Worm (Caenorhabditis elegans) whole organism, young adult: ENCODE data around the gene ubc-21.

ENCODE experiments used
- B0261.1 ChIP-seq: sonication (generic microtip); optimal IDR thresholded peaks from 2 replicates; lab custom pipeline; 2016; ENCODE audit warnings: mild to moderate bottlenecking, missing genetic modification characterization, moderate library complexity, missing compliant biosample characterization
- D2030.7 ChIP-seq: fragments of 200-800 bp; sonication (Bioruptor generic); IDR thresholded peaks from 2 replicates; pipeline ENCODE4 v1.3.6; 2022; ENCODE audit warnings: missing genetic modification reagents, missing genetic modification characterization, missing compliant biosample characterization
- F10E7.11 ChIP-seq: sonication (generic microtip); optimal IDR thresholded peaks from 2 replicates; lab custom pipeline; 2017; ENCODE audit warnings: mild to moderate bottlenecking, missing genetic modification characterization, moderate library complexity, missing compliant biosample characterization
- F23B12.7 ChIP-seq: sonication (generic microtip); optimal IDR thresholded peaks from 2 replicates; lab custom pipeline; 2017; ENCODE audit warnings: missing genetic modification characterization, mild to moderate bottlenecking, missing compliant biosample characterization, antibody characterized with exemption, moderate library complexity; ENCODE audit not compliant: insufficient read depth
- F33H1.4 ChIP-seq: fragments of 200-800 bp; sonication (Bioruptor generic); IDR thresholded peaks from 2 replicates; pipeline ENCODE4 v1.3.6; 2022; ENCODE audit warnings: missing genetic modification reagents, missing genetic modification characterization, missing compliant biosample characterization
- F49E8.2 ChIP-seq: sonication (generic microtip); optimal IDR thresholded peaks from 3 replicates; lab custom pipeline; 2017; ENCODE audit warnings: missing genetic modification characterization, mild to moderate bottlenecking, missing compliant biosample characterization, antibody characterized with exemption, moderate library complexity; ENCODE audit not compliant: insufficient read depth
- F57A8.1 ChIP-seq: fragments of 200-800 bp; sonication (Bioruptor generic); optimal IDR thresholded peaks from 2 replicates; lab custom pipeline; 2018; ENCODE audit warnings: mild to moderate bottlenecking, missing genetic modification characterization, moderate library complexity, missing compliant biosample characterization
- T26A5.8 ChIP-seq: sonication (generic microtip); optimal IDR thresholded peaks from 2 replicates; lab custom pipeline; 2016; ENCODE audit warnings: missing genetic modification characterization, missing compliant biosample characterization
- Y53F4B.3 ChIP-seq: fragments of 200-800 bp; sonication (Bioruptor generic); IDR thresholded peaks from 2 replicates; pipeline ENCODE4 v1.3.6; 2022; ENCODE audit warnings: missing genetic modification reagents, missing genetic modification characterization, missing compliant biosample characterization
- Y95B8A.8 ChIP-seq: fragments of 200-800 bp; sonication (Bioruptor generic); IDR thresholded peaks from 2 replicates; pipeline ENCODE4 v1.3.6; 2022; ENCODE audit warnings: missing genetic modification reagents, missing genetic modification characterization, missing compliant biosample characterization
- attf-3 ChIP-seq: fragments of 200-800 bp; sonication (Bioruptor generic); conservative IDR thresholded peaks from 2 replicates; pipeline ENCODE4 v1.3.6; 2022; ENCODE audit warnings: missing genetic modification reagents, missing genetic modification characterization, missing compliant biosample characterization
- cebp-1 ChIP-seq, 2 experiments: fragments of 200-800 bp in 1 of 2; sonication (Bioruptor generic) in 1 of 2; sonication (generic microtip) in 1 of 2; IDR thresholded peaks in 1 of 2; optimal IDR thresholded peaks in 1 of 2; 2 replicates each; pipeline versions ENCODE4 v1.3.6 to Lab custom; 2017 to 2022; ENCODE audit warnings: missing compliant biosample characterization in 2 of 2, missing genetic modification characterization in 2 of 2, mild to moderate bottlenecking in 1 of 2, missing genetic modification reagents in 1 of 2, moderate library complexity in 1 of 2
- ceh-40 ChIP-seq: fragments of 200-800 bp; sonication (Bioruptor generic); IDR thresholded peaks from 2 replicates; pipeline ENCODE4 v1.3.6; 2022; ENCODE audit warnings: missing genetic modification characterization, missing compliant biosample characterization
- ceh-58 ChIP-seq: fragments of 200-800 bp; sonication (Bioruptor generic); IDR thresholded peaks from 2 replicates; pipeline ENCODE4 v1.3.6; 2022; ENCODE audit warnings: missing genetic modification characterization, missing compliant biosample characterization
- dox-1 ChIP-seq: fragments of 200-800 bp; sonication (Bioruptor generic); IDR thresholded peaks from 2 replicates; pipeline ENCODE4 v1.3.6; 2022; ENCODE audit warnings: missing genetic modification reagents, missing genetic modification characterization, missing compliant biosample characterization
- dpff-1 ChIP-seq: sonication (generic microtip); optimal IDR thresholded peaks from 2 replicates; lab custom pipeline; 2017; ENCODE audit warnings: mild to moderate bottlenecking, missing genetic modification characterization, missing compliant biosample characterization
- egl-18 ChIP-seq: fragments of 200-800 bp; sonication (Bioruptor generic); IDR thresholded peaks from 2 replicates; pipeline ENCODE4 v1.3.6; 2022; ENCODE audit warnings: missing genetic modification reagents, missing genetic modification characterization, missing compliant biosample characterization
- ekl-4 ChIP-seq: fragments of 200-800 bp; sonication (Bioruptor generic); IDR thresholded peaks from 2 replicates; pipeline ENCODE4 v1.3.6; 2022; ENCODE audit warnings: missing genetic modification reagents, missing genetic modification characterization, missing compliant biosample characterization
- hlh-26 ChIP-seq: fragments of 200-800 bp; sonication (Bioruptor generic); conservative IDR thresholded peaks from 2 replicates; pipeline ENCODE4 v1.3.6; 2022; ENCODE audit warnings: missing genetic modification reagents, missing genetic modification characterization, missing compliant biosample characterization
- hmg-20 ChIP-seq: fragments of 200-800 bp; sonication (Bioruptor generic); IDR thresholded peaks from 2 replicates; pipeline ENCODE4 v1.3.6; 2022; ENCODE audit warnings: missing genetic modification reagents, missing genetic modification characterization, missing compliant biosample characterization
- hrde-1 ChIP-seq: sonication (generic microtip); optimal IDR thresholded peaks from 2 replicates; lab custom pipeline; 2016; ENCODE audit warnings: missing genetic modification characterization, mild to moderate bottlenecking, missing compliant biosample characterization, moderate library complexity, missing genotype, missing genetic modification reagents, borderline replicate concordance
- lin-54 ChIP-seq: fragments of 200-800 bp; sonication (Bioruptor generic); optimal IDR thresholded peaks from 2 replicates; lab custom pipeline; 2018; ENCODE audit warnings: mild to moderate bottlenecking, missing genetic modification characterization, missing compliant biosample characterization
- lsy-27 ChIP-seq: sonication (generic microtip); optimal IDR thresholded peaks from 2 replicates; lab custom pipeline; 2017; ENCODE audit warnings: missing genetic modification characterization, mild to moderate bottlenecking, missing compliant biosample characterization, antibody characterized with exemption, missing genotype, borderline replicate concordance; ENCODE audit not compliant: insufficient read depth
- madf-3 ChIP-seq: fragments of 200-800 bp; sonication (Bioruptor generic); IDR thresholded peaks from 2 replicates; pipeline ENCODE4 v1.3.6; 2022; ENCODE audit warnings: missing genetic modification reagents, missing genetic modification characterization, missing compliant biosample characterization
- madf-6 ChIP-seq: fragments of 200-800 bp; sonication (Bioruptor generic); IDR thresholded peaks from 2 replicates; pipeline ENCODE4 v1.3.6; 2022; ENCODE audit warnings: missing genetic modification reagents, missing genetic modification characterization, missing compliant biosample characterization
- nfya-1 ChIP-seq: sonication (generic microtip); optimal IDR thresholded peaks from 2 replicates; lab custom pipeline; 2017; ENCODE audit warnings: antibody characterized with exemption, missing compliant biosample characterization, missing genetic modification characterization, borderline replicate concordance; ENCODE audit not compliant: insufficient read depth
- nhr-120 ChIP-seq: fragments of 200-800 bp; sonication (Bioruptor generic); IDR thresholded peaks from 2 replicates; pipeline ENCODE4 v1.3.6; 2022; ENCODE audit warnings: missing genetic modification characterization, missing compliant biosample characterization
- nhr-179 ChIP-seq: sonication (generic microtip); optimal IDR thresholded peaks from 2 replicates; lab custom pipeline; 2016; ENCODE audit warnings: mild to moderate bottlenecking, missing genetic modification characterization, missing compliant biosample characterization
- nhr-27 ChIP-seq: fragments of 200-800 bp; sonication (Bioruptor generic); optimal IDR thresholded peaks from 2 replicates; lab custom pipeline; 2018; ENCODE audit warnings: mild to moderate bottlenecking, missing genetic modification characterization, moderate library complexity, missing compliant biosample characterization
- pha-4 ChIP-seq: fragments of 150-350 bp; sonication (generic microtip); optimal IDR thresholded peaks from 2 replicates; lab custom pipeline; 2014; ENCODE audit warnings: missing biosample characterization, missing genetic modification reagents, missing genetic modification characterization
- rec-8 ChIP-seq, 2 experiments: sonication (generic microtip); optimal IDR thresholded peaks; 2 replicates each; lab custom pipeline; 2016; ENCODE audit warnings: mild to moderate bottlenecking in 2 of 2, missing genetic modification characterization in 2 of 2, missing genetic modification reagents in 2 of 2, missing genotype in 2 of 2, missing biosample characterization in 1 of 2, missing compliant biosample characterization in 1 of 2, moderate library complexity in 1 of 2
- repo-1 ChIP-seq: sonication (generic microtip); optimal IDR thresholded peaks from 2 replicates; lab custom pipeline; 2017; ENCODE audit warnings: mild to moderate bottlenecking, missing genetic modification characterization, missing compliant biosample characterization
- rpc-1 ChIP-seq, 2 experiments: fragments of 150-350 bp in 1 of 2; sonication (generic microtip) in 1 of 2; optimal IDR thresholded peaks; 2 replicates each; lab custom pipeline; 2014 to 2018; ENCODE audit warnings: missing biosample characterization in 1 of 2, missing genetic modification characterization in 1 of 2, missing genetic modification reagents in 1 of 2, missing genotype in 1 of 2
- sea-2 ChIP-seq: fragments of 200-800 bp; sonication (Bioruptor generic); IDR thresholded peaks from 2 replicates; pipeline ENCODE4 v1.3.6; 2022; ENCODE audit warnings: missing genetic modification characterization, missing compliant biosample characterization
- snpc-4 ChIP-seq, 5 experiments: fragments of 150-350 bp in 1 of 5; sonication (generic microtip) in 4 of 5; optimal IDR thresholded peaks; 2 replicates each; lab custom pipeline; 2014 to 2018; ENCODE audit warnings: missing genetic modification characterization in 5 of 5, missing biosample characterization in 3 of 5, antibody characterized with exemption in 2 of 5, mild to moderate bottlenecking in 2 of 5, missing compliant biosample characterization in 2 of 5, missing genotype in 2 of 5, moderate library complexity in 2 of 5, missing genetic modification reagents in 1 of 5
- sptf-2 ChIP-seq: fragments of 200-800 bp; sonication (Bioruptor generic); optimal IDR thresholded peaks from 2 replicates; lab custom pipeline; 2018; ENCODE audit warnings: mild to moderate bottlenecking, missing genetic modification characterization, missing compliant biosample characterization
- tbx-9 ChIP-seq: sonication (generic microtip); optimal IDR thresholded peaks from 2 replicates; lab custom pipeline; 2016; ENCODE audit warnings: borderline replicate concordance, missing genetic modification characterization, inconsistent platforms, missing compliant biosample characterization
- tlf-1 ChIP-seq: fragments of 200-800 bp; sonication (Bioruptor generic); optimal IDR thresholded peaks from 2 replicates; lab custom pipeline; 2018; ENCODE audit warnings: mild to moderate bottlenecking, missing genetic modification characterization, missing compliant biosample characterization
- unc-130 ChIP-seq: sonication (generic microtip); optimal IDR thresholded peaks from 2 replicates; lab custom pipeline; 2016; ENCODE audit warnings: missing genetic modification reagents, missing genetic modification characterization, missing compliant biosample characterization
- unc-62 ChIP-seq: fragments of 150-350 bp; optimal IDR thresholded peaks from 2 replicates; lab custom pipeline; 2014; ENCODE audit warnings: missing biosample characterization, missing genetic modification reagents, missing genetic modification characterization
- ztf-18 ChIP-seq: sonication (generic microtip); optimal IDR thresholded peaks from 2 replicates; lab custom pipeline; 2016; ENCODE audit warnings: missing genotype, mild to moderate bottlenecking, missing genetic modification characterization, missing compliant biosample characterization
- ztf-22 ChIP-seq: fragments of 200-800 bp; sonication (Bioruptor generic); optimal IDR thresholded peaks from 2 replicates; lab custom pipeline; 2018; ENCODE audit warnings: mild to moderate bottlenecking, missing genetic modification characterization, moderate library complexity, missing compliant biosample characterization
- ztf-28 ChIP-seq: fragments of 200-800 bp; sonication (Bioruptor generic); IDR thresholded peaks from 2 replicates; pipeline ENCODE4 v1.3.6; 2022; ENCODE audit warnings: missing genetic modification reagents, missing genetic modification characterization, missing compliant biosample characterization
- ztf-3 ChIP-seq: fragments of 200-800 bp; sonication (Bioruptor generic); optimal IDR thresholded peaks from 2 replicates; lab custom pipeline; 2018; ENCODE audit warnings: mild to moderate bottlenecking, missing genetic modification characterization, missing compliant biosample characterization

Gene ubc-21

DNA sequence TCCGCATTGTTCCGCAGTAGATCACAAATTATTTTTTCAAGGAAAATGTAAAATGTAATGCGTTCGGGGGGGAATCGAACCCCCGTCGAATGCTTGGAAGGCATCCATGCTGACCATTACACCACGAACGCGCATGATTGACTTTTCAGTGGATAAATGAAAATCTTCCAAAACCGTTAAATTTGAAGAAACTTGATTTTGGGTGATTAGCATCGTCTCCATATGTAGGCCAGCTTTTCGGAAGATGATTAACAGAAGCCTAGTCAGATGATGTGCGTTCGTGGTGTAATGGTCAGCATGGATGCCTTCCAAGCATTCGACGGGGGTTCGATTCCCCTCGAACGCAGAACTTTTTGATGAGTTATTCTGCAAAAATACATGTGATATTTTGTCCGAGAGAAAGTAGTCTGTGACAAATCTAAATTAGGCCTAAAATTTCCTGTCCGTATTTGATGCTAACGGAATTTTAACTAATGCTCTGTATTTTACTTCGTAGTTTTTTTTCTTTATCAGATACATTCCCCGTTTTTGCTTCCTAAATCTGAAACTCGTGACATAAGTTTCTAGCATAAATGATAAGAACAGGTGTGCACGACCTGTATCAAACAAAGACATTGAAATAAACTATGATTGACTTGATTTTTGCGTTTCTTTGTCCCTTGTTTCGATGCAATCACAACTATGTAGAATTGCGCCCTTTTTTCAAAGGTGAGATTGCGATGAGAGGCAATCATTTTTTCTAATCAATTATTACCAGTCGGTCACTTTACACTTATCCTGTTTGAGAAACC lies 22.8 kb upstream of the ubc-21 start, which contains the start of gene C28G1.10 (continued):
- TF ChIP-seq unc-130 (GFP tag; lab: Kevin White, UChicago) (no peak), hmg-20 (GFP tag; lab: Robert Waterston, UW) (no peak), T26A5.8 (tag; lab: Kevin White, UChicago) (no peak), nhr-179 (no peak), ztf-22 (no peak), ztf-18 (peak; percentile 18), attf-3 (no peak), ztf-28 (GFP tag; lab: Robert Waterston, UW) (no peak), unc-62 (GFP tag; lab: Kevin White, UChicago) (no peak), ekl-4 (GFP tag; lab: Robert Waterston, UW) (no peak), tbx-9 (no peak), repo-1 (tag; lab: Kevin White, UChicago) (no peak), ceh-58 (GFP tag; lab: Robert Waterston, UW) (no peak), nfya-1 (tag; lab: Kevin White, UChicago) (no peak), lin-54 (GFP tag; lab: Kevin White, UChicago) (no peak), egl-18 (no peak), nhr-120 (GFP tag; lab: Robert Waterston, UW) (0 out of 2 replicates have a peak, but pooled peaks have one; percentile 67), F33H1.4 (GFP tag; lab: Robert Waterston, UW) (no peak), Y53F4B.3 (GFP tag; lab: Robert Waterston, UW) (peak; percentile 29), nhr-27 (no peak), lsy-27 (tag; lab: Kevin White, UChicago) (no peak), F57A8.1 (no peak), F23B12.7 (tag; lab: Kevin White, UChicago) (no peak), sea-2 (GFP tag; lab: Robert Waterston, UW) (no peak), D2030.7 (GFP tag; lab: Robert Waterston, UW) (peak; percentile 75), dox-1 (GFP tag; lab: Robert Waterston, UW) (no peak), madf-3 (no peak), rec-8 (tag; optimal IDR thresholded peaks at IDR 0.05; lab: Kevin White, UChicago) (peak; percentile 17 to 24), cebp-1 (GFP tag; IDR thresholded peaks at IDR 0.05; lab: Robert Waterston, UW) (peak; percentile 15; the same call in 1 of the 2 replicates), cebp-1 (tag; optimal IDR thresholded peaks at IDR 0.05; lab: Kevin White, UChicago) (no peak), F49E8.2 (tag; lab: Kevin White, UChicago) (no peak), Y95B8A.8 (GFP tag; lab: Robert Waterston, UW) (no peak), madf-6 (GFP tag; lab: Robert Waterston, UW) (no peak), hrde-1 (tag; lab: Kevin White, UChicago) (peak; percentile 29), tlf-1 (GFP tag; lab: Kevin White, UChicago) (no peak), ztf-3 (GFP tag; lab: Kevin White, UChicago) (no peak), hlh-26 (GFP tag; lab: Robert Waterston, UW) (no peak), ceh-40 (GFP tag; lab: Robert Waterston, UW) (peak; percentile 49; the same call in 1 of the 2 replicates), F10E7.11 (tag; lab: Kevin White, UChicago) (no peak), dpff-1 (no peak), pha-4 (no peak), snpc-4 (GFP tag; optimal IDR thresholded peaks at IDR 0.05; lab: Kevin White, UChicago) (peak; percentile 53), snpc-4 (tag; optimal IDR thresholded peaks at IDR 0.05; lab: Kevin White, UChicago) (peak in 1 of 4 experiments; percentile 61), sptf-2 (no peak), B0261.1 (peak; percentile 76), rpc-1 (optimal IDR thresholded peaks at IDR 0.05; lab: Kevin White, UChicago) (peak; percentile 81), rpc-1 (tag; optimal IDR thresholded peaks at IDR 0.05; lab: Kevin White, UChicago) (peak; percentile 97)
